Worm (Caenorhabditis elegans) whole organism, L2 larva: ENCODE measurements around the gene H01M10.1.

ENCODE experiments used
- C34F6.9 ChIP-seq: fragments of 150-350 bp; optimal IDR thresholded peaks from 2 replicates; lab custom pipeline; 2014; ENCODE audit warnings: missing biosample characterization, missing genetic modification characterization
- F13H6.1 ChIP-seq: sonication (generic microtip); optimal IDR thresholded peaks from 2 replicates; lab custom pipeline; 2016; ENCODE audit warnings: missing genetic modification characterization, missing compliant biosample characterization
- R02D3.7 ChIP-seq: fragments of 150-350 bp; optimal IDR thresholded peaks from 2 replicates; lab custom pipeline; 2014; ENCODE audit warnings: missing biosample characterization, missing genetic modification characterization
- Y55F3AM.14 ChIP-seq: fragments of 200-800 bp; sonication (Bioruptor generic); optimal IDR thresholded peaks from 2 replicates; lab custom pipeline; 2018; ENCODE audit warnings: mild to moderate bottlenecking, missing genetic modification characterization, missing compliant biosample characterization
- ZK546.5 ChIP-seq: sonication (generic microtip); optimal IDR thresholded peaks from 2 replicates; lab custom pipeline; 2017; ENCODE audit warnings: missing biosample characterization, missing genetic modification characterization
- alr-1 ChIP-seq: fragments of 150-350 bp; optimal IDR thresholded peaks from 2 replicates; lab custom pipeline; 2014; ENCODE audit warnings: missing biosample characterization, missing genetic modification characterization
- aly-2 ChIP-seq: fragments of 150-350 bp; optimal IDR thresholded peaks from 2 replicates; lab custom pipeline; 2014; ENCODE audit warnings: missing biosample characterization, missing genetic modification characterization
- ama-1 ChIP-seq: fragments of 150-350 bp; optimal IDR thresholded peaks from 2 replicates; lab custom pipeline; 2018; ENCODE audit warnings: inconsistent platforms
- blmp-1 ChIP-seq: sonication (generic microtip); optimal IDR thresholded peaks from 2 replicates; lab custom pipeline; 2017; ENCODE audit warnings: missing genetic modification characterization, mild to moderate bottlenecking, missing compliant biosample characterization, antibody characterized with exemption, moderate library complexity; ENCODE audit not compliant: insufficient read depth
- ceh-16 ChIP-seq: fragments of 150-350 bp; optimal IDR thresholded peaks from 2 replicates; lab custom pipeline; 2014; ENCODE audit warnings: missing biosample characterization, missing genetic modification characterization
- ceh-82 ChIP-seq: fragments of 150-350 bp; optimal IDR thresholded peaks from 2 replicates; lab custom pipeline; 2014; ENCODE audit warnings: missing biosample characterization, missing genetic modification characterization
- crh-2 ChIP-seq: sonication (generic microtip); optimal IDR thresholded peaks from 2 replicates; lab custom pipeline; 2017; ENCODE audit warnings: missing biosample characterization, missing genetic modification characterization
- dmd-4 ChIP-seq: sonication (generic microtip); optimal IDR thresholded peaks from 2 replicates; lab custom pipeline; 2017; ENCODE audit warnings: missing biosample characterization, missing genetic modification characterization
- egl-27 ChIP-seq: sonication (generic microtip); optimal IDR thresholded peaks from 3 replicates; lab custom pipeline; 2017; ENCODE audit warnings: missing biosample characterization, missing genetic modification reagents, missing genetic modification characterization
- elt-1 ChIP-seq: fragments of 150-350 bp; optimal IDR thresholded peaks from 2 replicates; lab custom pipeline; 2014; ENCODE audit warnings: missing biosample characterization, missing genetic modification characterization
- elt-3 ChIP-seq: sonication (generic microtip); optimal IDR thresholded peaks from 2 replicates; lab custom pipeline; 2017; ENCODE audit warnings: missing biosample characterization, missing genetic modification characterization
- fos-1 ChIP-seq: fragments of 150-350 bp; optimal IDR thresholded peaks from 2 replicates; lab custom pipeline; 2014; ENCODE audit warnings: missing biosample characterization, missing genetic modification characterization
- gmeb-1 ChIP-seq: fragments of 150-350 bp; optimal IDR thresholded peaks from 2 replicates; lab custom pipeline; 2014; ENCODE audit warnings: missing biosample characterization, missing genetic modification characterization
- lin-11 ChIP-seq: fragments of 150-350 bp; sonication (generic microtip); optimal IDR thresholded peaks from 2 replicates; lab custom pipeline; 2014; ENCODE audit warnings: missing biosample characterization, missing genetic modification characterization, inconsistent platforms, mixed read lengths
- lin-13 ChIP-seq: fragments of 150-350 bp; optimal IDR thresholded peaks from 2 replicates; lab custom pipeline; 2014; ENCODE audit warnings: missing biosample characterization, missing genetic modification reagents, missing genetic modification characterization
- lin-39 ChIP-seq: fragments of 150-350 bp; optimal IDR thresholded peaks from 2 replicates; lab custom pipeline; 2014; ENCODE audit warnings: missing biosample characterization, missing genetic modification reagents, missing genetic modification characterization
- lsy-2 ChIP-seq, 2 experiments: fragments of 150-350 bp in 1 of 2; sonication (generic microtip) in 1 of 2; optimal IDR thresholded peaks; 2 replicates each; lab custom pipeline; 2014 to 2017; ENCODE audit warnings: missing biosample characterization in 2 of 2, missing genetic modification characterization in 2 of 2
- mab-5 ChIP-seq: fragments of 150-350 bp; optimal IDR thresholded peaks from 2 replicates; lab custom pipeline; 2014; ENCODE audit warnings: missing biosample characterization, missing genetic modification characterization
- mbf-1 ChIP-seq: sonication (generic microtip); optimal IDR thresholded peaks from 2 replicates; lab custom pipeline; 2017; ENCODE audit warnings: missing biosample characterization, missing genetic modification characterization
- mdl-1 ChIP-seq, 2 experiments: fragments of 150-350 bp in 1 of 2; sonication (generic microtip) in 1 of 2; optimal IDR thresholded peaks; 2 replicates each; lab custom pipeline; 2017; ENCODE audit warnings: missing biosample characterization in 2 of 2, missing genetic modification characterization in 2 of 2
- nhr-10 ChIP-seq: sonication (generic microtip); optimal IDR thresholded peaks from 2 replicates; lab custom pipeline; 2017; ENCODE audit warnings: missing biosample characterization, missing genetic modification characterization
- nhr-11 ChIP-seq: fragments of 150-350 bp; optimal IDR thresholded peaks from 2 replicates; lab custom pipeline; 2014; ENCODE audit warnings: missing biosample characterization, missing genetic modification characterization
- nhr-12 ChIP-seq: fragments of 150-350 bp; optimal IDR thresholded peaks from 2 replicates; lab custom pipeline; 2014; ENCODE audit warnings: missing biosample characterization, missing genetic modification characterization
- nhr-129 ChIP-seq: fragments of 150-350 bp; optimal IDR thresholded peaks from 2 replicates; lab custom pipeline; 2014; ENCODE audit warnings: missing biosample characterization, missing genetic modification characterization
- nhr-21 ChIP-seq: fragments of 150-350 bp; optimal IDR thresholded peaks from 2 replicates; lab custom pipeline; 2014; ENCODE audit warnings: missing biosample characterization, missing genetic modification characterization
- nhr-23 ChIP-seq: fragments of 150-350 bp; optimal IDR thresholded peaks from 2 replicates; lab custom pipeline; 2014; ENCODE audit warnings: missing biosample characterization, missing genetic modification reagents, missing genetic modification characterization
- nhr-237 ChIP-seq: fragments of 150-350 bp; optimal IDR thresholded peaks from 2 replicates; lab custom pipeline; 2014; ENCODE audit warnings: missing biosample characterization, missing genetic modification characterization
- nhr-25 ChIP-seq: fragments of 150-350 bp; sonication (generic microtip); optimal IDR thresholded peaks from 3 replicates; lab custom pipeline; 2014; ENCODE audit warnings: missing biosample characterization, missing genetic modification characterization
- nhr-6 ChIP-seq: fragments of 150-350 bp; optimal IDR thresholded peaks from 2 replicates; lab custom pipeline; 2014; ENCODE audit warnings: missing biosample characterization, missing genetic modification characterization
- nhr-77 ChIP-seq: fragments of 150-350 bp; optimal IDR thresholded peaks from 2 replicates; lab custom pipeline; 2014; ENCODE audit warnings: missing biosample characterization, missing genetic modification characterization
- peb-1 ChIP-seq: fragments of 150-350 bp; optimal IDR thresholded peaks from 2 replicates; lab custom pipeline; 2014; ENCODE audit warnings: missing biosample characterization, missing genetic modification characterization
- sem-4 ChIP-seq: fragments of 150-350 bp; optimal IDR thresholded peaks from 2 replicates; lab custom pipeline; 2014; ENCODE audit warnings: missing biosample characterization, missing genetic modification reagents, missing genetic modification characterization
- skn-1 ChIP-seq: sonication (generic microtip); optimal IDR thresholded peaks from 2 replicates; lab custom pipeline; 2017; ENCODE audit warnings: missing biosample characterization, missing genetic modification characterization
- sma-3 ChIP-seq: sonication (generic microtip); optimal IDR thresholded peaks from 2 replicates; lab custom pipeline; 2016; ENCODE audit warnings: missing genetic modification reagents, missing genetic modification characterization, missing compliant biosample characterization
- sma-9 ChIP-seq, 2 experiments: fragments of 150-350 bp in 1 of 2; sonication (generic microtip) in 1 of 2; optimal IDR thresholded peaks; 2 replicates each; lab custom pipeline; 2014 to 2016; ENCODE audit warnings: missing genetic modification characterization in 2 of 2, mild to moderate bottlenecking in 1 of 2, missing biosample characterization in 1 of 2, missing compliant biosample characterization in 1 of 2, missing genetic modification reagents in 1 of 2, moderate library complexity in 1 of 2
- snpc-4 ChIP-seq: fragments of 150-350 bp; optimal IDR thresholded peaks from 2 replicates; lab custom pipeline; 2014; ENCODE audit warnings: missing biosample characterization, missing genetic modification characterization
- unc-39 ChIP-seq: fragments of 150-350 bp; optimal IDR thresholded peaks from 2 replicates; lab custom pipeline; 2014; ENCODE audit warnings: missing biosample characterization, missing genetic modification characterization
- unc-55 ChIP-seq: fragments of 150-350 bp; sonication (generic microtip); optimal IDR thresholded peaks from 3 replicates; lab custom pipeline; 2014; ENCODE audit warnings: missing biosample characterization, missing genetic modification reagents, missing genetic modification characterization
- unc-62 ChIP-seq: fragments of 150-350 bp; optimal IDR thresholded peaks from 2 replicates; lab custom pipeline; 2014; ENCODE audit warnings: missing biosample characterization, missing genetic modification reagents, missing genetic modification characterization
- zag-1 ChIP-seq: fragments of 150-350 bp; optimal IDR thresholded peaks from 2 replicates; lab custom pipeline; 2014; ENCODE audit warnings: missing biosample characterization, missing genetic modification characterization
- ztf-1 ChIP-seq: fragments of 200-800 bp; sonication (Bioruptor generic); conservative IDR thresholded peaks from 2 replicates; pipeline ENCODE4 v1.3.6; 2022; ENCODE audit warnings: missing genetic modification characterization, missing compliant biosample characterization
- ztf-11 ChIP-seq: sonication (generic microtip); optimal IDR thresholded peaks from 2 replicates; lab custom pipeline; 2017; ENCODE audit warnings: missing biosample characterization, missing genetic modification characterization
- ztf-4 ChIP-seq: fragments of 150-350 bp; optimal IDR thresholded peaks from 2 replicates; lab custom pipeline; 2014; ENCODE audit warnings: missing biosample characterization, missing genetic modification characterization

Gene H01M10.1

DNA sequence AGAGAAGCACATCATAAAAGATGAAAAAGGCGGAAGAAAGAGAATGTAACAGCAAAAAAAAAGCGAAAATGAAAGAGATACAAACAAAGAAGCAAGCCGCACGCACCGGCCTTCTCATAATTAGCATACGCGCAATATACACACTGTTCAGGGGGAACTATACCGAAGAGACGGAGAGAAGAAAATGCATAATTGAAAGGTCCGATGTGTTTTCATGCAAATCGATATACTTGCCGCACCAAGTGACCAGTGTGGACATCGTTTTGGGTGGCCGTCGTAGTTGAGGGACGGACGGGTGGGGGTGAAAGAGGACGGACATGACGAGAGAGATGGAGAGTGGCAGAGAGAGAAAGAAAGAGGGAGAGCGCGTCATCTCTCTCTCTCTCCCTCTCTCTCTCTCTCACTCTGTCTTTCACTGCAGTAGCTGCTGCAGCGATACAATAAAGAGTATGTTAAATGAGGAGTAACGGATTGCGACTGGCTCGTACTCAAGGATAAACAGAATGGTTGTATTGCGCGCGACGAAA is 44.1 kb downstream of the H01M10.1 start:
- TF ChIP-seq peb-1 (tag; lab: Kevin White, UChicago) = no peak
- no peak for TF ChIP-seq ztf-1 (GFP tag; lab: Robert Waterston, UW)
- peak; percentile 25 for TF ChIP-seq gmeb-1 (tag; lab: Kevin White, UChicago)
- TF ChIP-seq lin-11 = peak; percentile 30
- no peak for TF ChIP-seq nhr-11 (tag; lab: Kevin White, UChicago)
- TF ChIP-seq R02D3.7 = no peak
- no peak for TF ChIP-seq nhr-12
- TF ChIP-seq crh-2 = peak; percentile 79
- TF ChIP-seq unc-62 = no peak
- no peak for TF ChIP-seq ZK546.5 (tag; lab: Kevin White, UChicago)
- TF ChIP-seq ztf-4 = no peak
- no peak for TF ChIP-seq unc-39 (tag; lab: Kevin White, UChicago)
- TF ChIP-seq sem-4 (tag; lab: Kevin White, UChicago) = peak; percentile 92
- peak in 1 of 2 experiments; percentile 73 for TF ChIP-seq mdl-1 (tag; optimal IDR thresholded peaks at IDR 0.05; lab: Kevin White, UChicago)
- TF ChIP-seq mab-5 (tag; lab: Kevin White, UChicago) = peak; percentile 80
- no peak for TF ChIP-seq dmd-4 (tag; lab: Kevin White, UChicago)
- TF ChIP-seq lin-39 (tag; lab: Kevin White, UChicago) = peak; percentile 39
- no peak for TF ChIP-seq ztf-11 (tag; lab: Kevin White, UChicago)
- peak; percentile 72 for TF ChIP-seq snpc-4 (tag; lab: Kevin White, UChicago)
- peak; percentile 65 for TF ChIP-seq Y55F3AM.14 (GFP tag; lab: Kevin White, UChicago)
- TF ChIP-seq ceh-82 (tag; lab: Kevin White, UChicago) = peak; percentile 59
- TF ChIP-seq elt-1 (tag; lab: Kevin White, UChicago) = no peak
- peak; percentile 80 for TF ChIP-seq nhr-25 (tag; lab: Kevin White, UChicago)
- peak; percentile 78 for TF ChIP-seq ceh-16
- no peak for TF ChIP-seq alr-1 (tag; lab: Kevin White, UChicago)
- TF ChIP-seq nhr-21 (tag; lab: Kevin White, UChicago) = peak; percentile 29
- no peak for TF ChIP-seq ama-1 (lab: Kevin White, UChicago)
- peak; percentile 92 for TF ChIP-seq unc-55 (GFP tag; lab: Kevin White, UChicago)
- TF ChIP-seq nhr-77 (tag; lab: Kevin White, UChicago) = no peak
- TF ChIP-seq nhr-23 (tag; lab: Kevin White, UChicago) = no peak
- TF ChIP-seq F13H6.1 (tag; lab: Kevin White, UChicago) = peak; percentile 97
- peak; percentile 88 for TF ChIP-seq nhr-6 (tag; lab: Kevin White, UChicago)
- no peak for TF ChIP-seq aly-2 (tag; lab: Kevin White, UChicago)
- TF ChIP-seq nhr-10 (tag; lab: Kevin White, UChicago) = no peak
- no peak for TF ChIP-seq skn-1
- no peak for TF ChIP-seq elt-3 (tag; lab: Kevin White, UChicago)
- TF ChIP-seq nhr-129 = peak; percentile 97
- TF ChIP-seq lsy-2 (tag; optimal IDR thresholded peaks at IDR 0.05; lab: Kevin White, UChicago) = peak; percentile 43 to 85
- peak; percentile 52 for TF ChIP-seq fos-1 (tag; lab: Kevin White, UChicago)
- no peak for TF ChIP-seq mbf-1 (tag; lab: Kevin White, UChicago)
- peak; percentile 75 for TF ChIP-seq egl-27 (tag; lab: Kevin White, UChicago)
- peak; percentile 75 for TF ChIP-seq lin-13 (GFP tag; lab: Kevin White, UChicago)
- TF ChIP-seq nhr-237 (tag; lab: Kevin White, UChicago) = no peak
- peak; percentile 94 for TF ChIP-seq zag-1 (tag; lab: Kevin White, UChicago)
- TF ChIP-seq sma-3 (GFP tag; lab: Kevin White, UChicago) = peak; percentile 57
- peak; percentile 92 for TF ChIP-seq C34F6.9 (tag; lab: Kevin White, UChicago)
- TF ChIP-seq blmp-1 = peak; percentile 73
- TF ChIP-seq sma-9 (GFP tag; optimal IDR thresholded peaks at IDR 0.05; lab: Kevin White, UChicago) = peak; percentile 94
- TF ChIP-seq sma-9 (tag; optimal IDR thresholded peaks at IDR 0.05; lab: Kevin White, UChicago) = no peak
